Fruit fly (Drosophila melanogaster): ENCODE measurements around the gene CG7394.

CG7394 gene

DNA sequence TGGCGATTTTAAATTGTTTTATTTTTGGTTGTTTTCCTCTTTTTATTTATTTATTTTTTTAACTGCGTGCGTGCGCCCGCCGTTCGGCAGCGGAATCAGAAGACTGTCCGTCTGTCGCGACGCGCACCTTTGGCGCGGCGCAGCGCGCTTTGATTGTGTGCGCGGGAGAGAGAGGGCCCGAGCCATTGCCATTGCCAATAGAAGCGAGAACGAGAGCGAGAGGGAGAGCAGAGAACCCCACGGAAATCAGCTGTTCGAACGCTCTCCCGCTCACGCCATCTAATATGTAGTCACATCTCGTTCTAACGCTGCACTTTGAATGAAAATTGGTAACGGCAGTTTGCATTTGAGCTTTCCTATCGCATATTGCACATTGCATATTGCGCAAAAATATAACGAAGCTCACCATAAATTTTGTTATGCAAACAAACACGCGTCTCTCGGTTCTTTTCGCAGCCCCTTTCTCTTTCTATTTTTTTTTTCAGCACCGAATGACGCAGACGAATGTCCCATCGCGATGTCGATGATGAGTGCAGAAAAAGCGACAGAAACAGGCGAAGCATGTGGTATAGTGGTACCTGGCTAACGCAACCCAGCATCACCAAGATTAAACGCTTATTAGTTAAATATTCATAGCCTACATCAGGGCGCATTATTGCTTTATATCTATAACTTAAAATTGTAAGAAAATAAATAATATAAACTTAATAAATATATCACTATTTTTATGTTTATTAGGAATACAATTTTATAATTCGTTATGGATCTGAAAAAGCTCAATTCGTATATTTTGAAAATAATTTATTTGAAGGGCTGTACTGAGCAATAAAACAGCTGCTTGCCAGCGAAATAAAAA is 27.2 kb upstream of the CG7394 start (continued):
- TF ChIP-seq lab (GFP tag; optimal IDR thresholded peaks at IDR 0.05): no peak
- TF ChIP-seq Doc2 (GFP tag; IDR thresholded peaks at IDR 0.05): no peak
- no peak for TF ChIP-seq peb (GFP tag; IDR thresholded peaks at IDR 0.05)
- no peak for TF ChIP-seq Ets65A (GFP tag)
- TF ChIP-seq hb (GFP tag; IDR thresholded peaks at IDR 0.05; ENCODE audit: partially characterized antibody): no peak
- no peak for TF ChIP-seq croc (GFP tag; conservative IDR thresholded peaks at IDR 0.05)
- no peak for TF ChIP-seq CG4404 (GFP tag; IDR thresholded peaks at IDR 0.05)
- no peak for TF ChIP-seq CG4854 (GFP tag; optimal IDR thresholded peaks at IDR 0.05)
- no peak for TF ChIP-seq ara (GFP tag; IDR thresholded peaks at IDR 0.05)
- TF ChIP-seq CG6813 (GFP tag; optimal IDR thresholded peaks at IDR 0.05): no peak
- TF ChIP-seq CG8765 (GFP tag; IDR thresholded peaks at IDR 0.05): no peak
- peak; percentile 9 for TF ChIP-seq CG30403 (GFP tag; optimal IDR thresholded peaks at IDR 0.05)
- TF ChIP-seq CG2678 (tag; optimal IDR thresholded peaks at IDR 0.05): peak; percentile 60
- no peak for TF ChIP-seq CG15011 (GFP tag; optimal IDR thresholded peaks at IDR 0.05)
- TF ChIP-seq CG6765 (GFP tag; optimal IDR thresholded peaks at IDR 0.05): no peak
- no peak for TF ChIP-seq shn (GFP tag; optimal IDR thresholded peaks at IDR 0.05)
- no peak for TF ChIP-seq bowl (GFP tag; IDR thresholded peaks at IDR 0.05)
- TF ChIP-seq maf-S (GFP tag; optimal IDR thresholded peaks at IDR 0.05): no peak
- no peak for TF ChIP-seq otp (GFP tag; IDR thresholded peaks at IDR 0.05)
- no peak for TF ChIP-seq CG12942 (GFP tag; optimal IDR thresholded peaks at IDR 0.05)
- TF ChIP-seq Ets97D (GFP tag; optimal IDR thresholded peaks at IDR 0.05): no peak
- TF ChIP-seq ato (GFP tag; IDR thresholded peaks at IDR 0.05; ENCODE audit: partially characterized antibody): no peak
- no peak for TF ChIP-seq MBD-R2 (GFP tag; IDR thresholded peaks at IDR 0.05)
- TF ChIP-seq CG1602 (GFP tag; optimal IDR thresholded peaks at IDR 0.05): no peak
- peak; percentile 85 for TF ChIP-seq Adf1 (GFP tag; IDR thresholded peaks at IDR 0.05)
- TF ChIP-seq Dek (tag; optimal IDR thresholded peaks at IDR 0.05): peak; percentile 16
- TF ChIP-seq CG32532 (GFP tag; IDR thresholded peaks at IDR 0.05): peak; percentile 39
- no peak for TF ChIP-seq CG7963 (GFP tag; IDR thresholded peaks at IDR 0.05; ENCODE audit: partially characterized antibody)
- TF ChIP-seq klu (GFP tag; IDR thresholded peaks at IDR 0.05): no peak
- TF ChIP-seq Atf3 (GFP tag; optimal IDR thresholded peaks at IDR 0.05): no peak
- TF ChIP-seq kay (GFP tag; optimal IDR thresholded peaks at IDR 0.05): no peak
- no peak for TF ChIP-seq CG15601 (tag; optimal IDR thresholded peaks at IDR 0.05)
- TF ChIP-seq YL-1 (GFP tag; optimal IDR thresholded peaks at IDR 0.05): no peak
- no peak for TF ChIP-seq Myb (GFP tag; optimal IDR thresholded peaks at IDR 0.05)
- no peak for TF ChIP-seq CG8281 (tag; optimal IDR thresholded peaks at IDR 0.05)
- no peak for TF ChIP-seq CG12299 (tag; optimal IDR thresholded peaks at IDR 0.05)
- TF ChIP-seq CG2202 (tag; optimal IDR thresholded peaks at IDR 0.05): no peak
- peak; percentile 85 for TF ChIP-seq CG11695 (GFP tag; IDR thresholded peaks at IDR 0.05)
- TF ChIP-seq sisA (GFP tag; IDR thresholded peaks at IDR 0.05): no peak
- no peak for TF ChIP-seq tio (GFP tag; optimal IDR thresholded peaks at IDR 0.05)
- no peak for TF ChIP-seq Sin3A (optimal IDR thresholded peaks at IDR 0.05)
- peak; percentile 1 for TF ChIP-seq CG9437 (GFP tag; optimal IDR thresholded peaks at IDR 0.05)
- no peak for TF ChIP-seq zf30C (GFP tag; optimal IDR thresholded peaks at IDR 0.05)
- TF ChIP-seq corto (GFP tag; optimal IDR thresholded peaks at IDR 0.05): no peak
- no peak for TF ChIP-seq CG18476 (GFP tag; optimal IDR thresholded peaks at IDR 0.05)
- TF ChIP-seq Optix (GFP tag; IDR thresholded peaks at IDR 0.05): no peak
- no peak for TF ChIP-seq tup (GFP tag; optimal IDR thresholded peaks at IDR 0.05)
- no peak for TF ChIP-seq pan (optimal IDR thresholded peaks at IDR 0.05)
- peak in 1 of 2 experiments; percentile 33 for TF ChIP-seq pan (GFP tag; optimal IDR thresholded peaks at IDR 0.05 in 1 of 2, IDR thresholded peaks at IDR 0.05 in 1 of 2)
- no peak for TF ChIP-seq org-1 (GFP tag; optimal IDR thresholded peaks at IDR 0.05)
- TF ChIP-seq CG4617 (GFP tag; optimal IDR thresholded peaks at IDR 0.05; ENCODE audit: borderline replicate concordance): no peak

Data from whole organism, embryonic.